Worm (Caenorhabditis elegans): ENCODE measurements around the gene fbxb-14.

fbxb-14 gene

ce11 chrII:605267-605666 lies 22.7 kb upstream of the fbxb-14 start, which contains the start of gene W04H10.2:
W04H10.2 (plus strand) TSS chrII:605567.
- TF ChIP-seq nhr-25 (tag; optimal IDR thresholded peaks at IDR 0.05) = no peak
- TF ChIP-seq ztf-4 (tag; optimal IDR thresholded peaks at IDR 0.05) = no peak
- TF ChIP-seq lsy-2 (tag; optimal IDR thresholded peaks at IDR 0.05) = no peak
- TF ChIP-seq fos-1 (tag; optimal IDR thresholded peaks at IDR 0.05) = no peak
- TF ChIP-seq nhr-6 (tag; optimal IDR thresholded peaks at IDR 0.05) = no peak
- TF ChIP-seq ztf-1 (GFP tag; conservative IDR thresholded peaks at IDR 0.05) = no peak
- no peak for TF ChIP-seq F13H6.1 (tag; optimal IDR thresholded peaks at IDR 0.05)
- TF ChIP-seq nhr-21 (tag; optimal IDR thresholded peaks at IDR 0.05) = no peak
- TF ChIP-seq snpc-4 (tag; optimal IDR thresholded peaks at IDR 0.05) = no peak
- TF ChIP-seq egl-27 (tag; optimal IDR thresholded peaks at IDR 0.05) = no peak
- TF ChIP-seq blmp-1 (tag; optimal IDR thresholded peaks at IDR 0.05; ENCODE audit: insufficient read depth) = no peak
- no peak for TF ChIP-seq R02D3.7 (tag; optimal IDR thresholded peaks at IDR 0.05)
- TF ChIP-seq sem-4 (tag; optimal IDR thresholded peaks at IDR 0.05) = no peak
- no peak for TF ChIP-seq skn-1 (tag; optimal IDR thresholded peaks at IDR 0.05)
- TF ChIP-seq alr-1 (tag; optimal IDR thresholded peaks at IDR 0.05) = no peak
- TF ChIP-seq elt-1 (tag; optimal IDR thresholded peaks at IDR 0.05) = no peak
- TF ChIP-seq ceh-16 (tag; optimal IDR thresholded peaks at IDR 0.05) = no peak
- TF ChIP-seq nhr-11 (tag; optimal IDR thresholded peaks at IDR 0.05) = no peak
- TF ChIP-seq nhr-129 (tag; optimal IDR thresholded peaks at IDR 0.05) = no peak

ce11 chrII:602969-603368 lies 20.4 kb upstream of the fbxb-14 start:
- TF ChIP-seq crh-2 (tag; optimal IDR thresholded peaks at IDR 0.05) (peak; percentile 42), nhr-129 (tag; optimal IDR thresholded peaks at IDR 0.05) (peak; percentile 84), elt-3 (tag; optimal IDR thresholded peaks at IDR 0.05) (no peak), nhr-21 (tag; optimal IDR thresholded peaks at IDR 0.05) (no peak), blmp-1 (tag; optimal IDR thresholded peaks at IDR 0.05; ENCODE audit: insufficient read depth) (no peak), alr-1 (tag; optimal IDR thresholded peaks at IDR 0.05) (no peak), zag-1 (tag; optimal IDR thresholded peaks at IDR 0.05) (no peak), F13H6.1 (tag; optimal IDR thresholded peaks at IDR 0.05) (peak; percentile 28), sma-9 (GFP tag; optimal IDR thresholded peaks at IDR 0.05) (peak; percentile 54), sma-9 (tag; optimal IDR thresholded peaks at IDR 0.05) (no peak), snpc-4 (tag; optimal IDR thresholded peaks at IDR 0.05) (peak; percentile 84), unc-62 (GFP tag; optimal IDR thresholded peaks at IDR 0.05) (no peak), Y55F3AM.14 (GFP tag; optimal IDR thresholded peaks at IDR 0.05) (no peak), C34F6.9 (tag; optimal IDR thresholded peaks at IDR 0.05) (peak; percentile 92), fos-1 (tag; optimal IDR thresholded peaks at IDR 0.05) (peak; percentile 37), peb-1 (tag; optimal IDR thresholded peaks at IDR 0.05) (no peak), R02D3.7 (tag; optimal IDR thresholded peaks at IDR 0.05) (no peak), egl-27 (tag; optimal IDR thresholded peaks at IDR 0.05) (no peak), nhr-6 (tag; optimal IDR thresholded peaks at IDR 0.05) (no peak), sem-4 (tag; optimal IDR thresholded peaks at IDR 0.05) (peak; percentile 69), gmeb-1 (tag; optimal IDR thresholded peaks at IDR 0.05) (peak; percentile 43), nhr-11 (tag; optimal IDR thresholded peaks at IDR 0.05) (no peak), ceh-82 (tag; optimal IDR thresholded peaks at IDR 0.05) (no peak), lin-13 (GFP tag; optimal IDR thresholded peaks at IDR 0.05) (peak; percentile 45), nhr-23 (tag; optimal IDR thresholded peaks at IDR 0.05) (no peak), lsy-2 (tag; optimal IDR thresholded peaks at IDR 0.05) (peak in 1 of 2 experiments; percentile 77), ztf-4 (tag; optimal IDR thresholded peaks at IDR 0.05) (no peak), mdl-1 (tag; optimal IDR thresholded peaks at IDR 0.05) (peak in 1 of 2 experiments; percentile 66), ztf-11 (tag; optimal IDR thresholded peaks at IDR 0.05) (no peak), nhr-10 (tag; optimal IDR thresholded peaks at IDR 0.05) (no peak), dmd-4 (tag; optimal IDR thresholded peaks at IDR 0.05) (no peak), aly-2 (tag; optimal IDR thresholded peaks at IDR 0.05) (no peak), nhr-25 (tag; optimal IDR thresholded peaks at IDR 0.05) (peak; percentile 48), lin-39 (tag; optimal IDR thresholded peaks at IDR 0.05) (peak; percentile 62), nhr-12 (tag; optimal IDR thresholded peaks at IDR 0.05) (no peak), nhr-77 (tag; optimal IDR thresholded peaks at IDR 0.05) (no peak), elt-1 (tag; optimal IDR thresholded peaks at IDR 0.05) (no peak), unc-55 (GFP tag; optimal IDR thresholded peaks at IDR 0.05) (peak; percentile 84), mbf-1 (tag; optimal IDR thresholded peaks at IDR 0.05) (no peak), ama-1 (optimal IDR thresholded peaks at IDR 0.05) (no peak), ZK546.5 (tag; optimal IDR thresholded peaks at IDR 0.05) (no peak), lin-11 (tag; optimal IDR thresholded peaks at IDR 0.05) (no peak), mab-5 (tag; optimal IDR thresholded peaks at IDR 0.05) (peak; percentile 79), nhr-237 (tag; optimal IDR thresholded peaks at IDR 0.05) (no peak), skn-1 (tag; optimal IDR thresholded peaks at IDR 0.05) (no peak), ceh-16 (tag; optimal IDR thresholded peaks at IDR 0.05) (no peak), unc-39 (tag; optimal IDR thresholded peaks at IDR 0.05) (no peak), sma-3 (GFP tag; optimal IDR thresholded peaks at IDR 0.05) (no peak), ztf-1 (GFP tag; conservative IDR thresholded peaks at IDR 0.05) (no peak)

Data from whole organism, L2 larva.